Fruit fly (Drosophila melanogaster) whole organism: Measurements from ENCODE around the gene Twdlalpha.

Experiments
- CG8478 ChIP-seq: fragments of >200 bp; optimal IDR thresholded peaks from 2 replicates; lab custom pipeline; 2018; ENCODE audit warnings: inconsistent platforms
- Dll ChIP-seq: fragments of >200 bp; optimal IDR thresholded peaks from 2 replicates; lab custom pipeline; 2017
- pan ChIP-seq: fragments of >200 bp; optimal IDR thresholded peaks from 2 replicates; lab custom pipeline; 2017
- psq ChIP-seq: fragments of >200 bp; optimal IDR thresholded peaks from 2 replicates; lab custom pipeline; 2017
- usp ChIP-seq: fragments of >200 bp; optimal IDR thresholded peaks from 2 replicates; lab custom pipeline; 2017; ENCODE audit warnings: missing biosample characterization, missing genetic modification characterization, mixed read lengths

DNA sequence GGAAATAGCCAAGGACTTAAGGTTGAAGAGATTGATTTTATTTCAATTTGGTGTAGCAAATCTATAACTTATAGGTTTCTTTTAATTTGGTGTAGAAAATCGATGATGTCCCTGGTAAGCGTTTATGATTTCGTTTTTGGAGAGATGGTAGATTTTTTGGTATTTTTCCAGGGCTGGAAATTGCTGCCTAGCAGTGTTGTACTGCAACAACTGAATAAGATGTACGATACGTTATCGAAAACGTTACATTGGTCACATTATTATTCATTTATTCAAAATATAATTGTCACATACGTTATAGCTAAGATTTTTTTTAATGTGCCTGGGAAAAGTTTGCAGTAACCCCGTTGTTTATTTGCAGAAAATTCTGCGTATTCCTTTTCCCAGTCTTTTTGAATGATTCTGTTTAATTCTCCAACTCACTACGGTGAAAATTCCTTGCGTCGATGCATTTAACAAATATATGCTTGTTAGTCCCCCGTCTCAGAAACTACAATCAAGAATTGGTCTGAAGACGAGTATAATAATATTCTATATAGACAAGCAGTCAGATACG lies 44.3 kb downstream of the Twdlalpha start, which contains the start of the genes CG9609 and Sap30:
- TF ChIP-seq pan (lab: Kevin White, UChicago) = no peak
- TF ChIP-seq psq (lab: Kevin White, UChicago) = no peak
- TF ChIP-seq usp (GFP tag; lab: Kevin White, UChicago) = no peak
- no peak for TF ChIP-seq Dll (lab: Kevin White, UChicago)
- TF ChIP-seq CG8478 = no peak
